Fruit fly (Drosophila melanogaster) whole organism, embryonic: ENCODE results near the gene CG3149.

Experiments used
- BEAF-32 ChIP-seq: fragments of 200-800 bp; sonication (Bioruptor generic); optimal IDR thresholded peaks from 3 replicates; lab custom pipeline; 2017; ENCODE audit warnings: missing biosample characterization, missing genetic modification characterization, mild to moderate bottlenecking, moderate library complexity, missing genetic modification reagents
- Blimp-1 ChIP-seq: fragments of 200-800 bp; sonication (Bioruptor generic); optimal IDR thresholded peaks from 3 replicates; lab custom pipeline; 2018; ENCODE audit warnings: missing biosample characterization, missing genetic modification characterization, mild to moderate bottlenecking, moderate library complexity, missing genetic modification reagents
- CG10565 ChIP-seq: fragments of 200-800 bp; sonication (Bioruptor generic); optimal IDR thresholded peaks from 3 replicates; lab custom pipeline; 2016; ENCODE audit warnings: missing biosample characterization, mild to moderate bottlenecking, missing genetic modification characterization
- CG11093 ChIP-seq: fragments of 200-800 bp; sonication (Bioruptor generic); IDR thresholded peaks from 3 replicates; pipeline ENCODE4 v1.3.6; 2022; ENCODE audit warnings: missing biosample characterization, missing genetic modification characterization
- CG11247 ChIP-seq: fragments of 200-800 bp; sonication (Bioruptor generic); IDR thresholded peaks from 2 replicates; pipeline ENCODE4 v1.3.6; 2022; ENCODE audit warnings: missing biosample characterization, missing genetic modification characterization
- CG12155 ChIP-seq: fragments of 200-800 bp; sonication (Bioruptor generic); optimal IDR thresholded peaks from 3 replicates; lab custom pipeline; 2016; ENCODE audit warnings: missing biosample characterization, missing genetic modification characterization
- CG12942 ChIP-seq: fragments of 200-800 bp; sonication (Bioruptor generic); optimal IDR thresholded peaks from 3 replicates; lab custom pipeline; 2016; ENCODE audit warnings: missing biosample characterization, missing genetic modification characterization
- CG1603 ChIP-seq: fragments of 200-800 bp; sonication (Bioruptor generic); optimal IDR thresholded peaks from 2 replicates; lab custom pipeline; 2019; ENCODE audit warnings: missing biosample characterization, mild to moderate bottlenecking, missing genetic modification characterization, moderate library complexity
- CG17829 ChIP-seq: fragments of 200-800 bp; optimal IDR thresholded peaks from 2 replicates; lab custom pipeline; 2019; ENCODE audit warnings: missing biosample characterization, mild to moderate bottlenecking, missing genetic modification characterization, moderate library complexity
- CG3163 ChIP-seq: fragments of 200-800 bp; sonication (Bioruptor generic); optimal IDR thresholded peaks from 3 replicates; lab custom pipeline; 2016; ENCODE audit warnings: missing biosample characterization, missing genetic modification characterization
- CG33557 ChIP-seq: fragments of 200-800 bp; sonication (Bioruptor generic); optimal IDR thresholded peaks from 2 replicates; lab custom pipeline; 2019; ENCODE audit warnings: missing biosample characterization, mild to moderate bottlenecking, missing genetic modification characterization, moderate library complexity
- CG3407 ChIP-seq: fragments of 200-800 bp; sonication (Bioruptor generic); optimal IDR thresholded peaks from 2 replicates; lab custom pipeline; 2018; ENCODE audit warnings: missing biosample characterization, mild to moderate bottlenecking, missing genetic modification characterization
- CG4730 ChIP-seq: fragments of 200-800 bp; sonication (Bioruptor generic); IDR thresholded peaks from 2 replicates; pipeline ENCODE4 v1.3.6; 2022; ENCODE audit warnings: missing biosample characterization, missing genetic modification characterization
- CG5180 ChIP-seq: fragments of 200-800 bp; sonication (Bioruptor generic); optimal IDR thresholded peaks from 3 replicates; lab custom pipeline; 2017; ENCODE audit warnings: missing biosample characterization, missing genetic modification characterization, mild to moderate bottlenecking, moderate library complexity, missing genetic modification reagents
- CG6791 ChIP-seq: fragments of 200-800 bp; sonication (Bioruptor generic); IDR thresholded peaks from 3 replicates; pipeline ENCODE4 v1.3.6; 2022; ENCODE audit warnings: missing biosample characterization, missing genetic modification characterization; ENCODE audit not compliant: partially characterized antibody
- CG6854 ChIP-seq: fragments of 200-800 bp; sonication (Bioruptor generic); optimal IDR thresholded peaks from 3 replicates; lab custom pipeline; 2017; ENCODE audit warnings: missing biosample characterization, mild to moderate bottlenecking, missing genetic modification characterization
- CG7963 ChIP-seq: fragments of 200-800 bp; sonication (Bioruptor generic); IDR thresholded peaks from 3 replicates; pipeline ENCODE4 v1.3.6; 2022; ENCODE audit warnings: missing biosample characterization, missing genetic modification characterization; ENCODE audit not compliant: partially characterized antibody
- CG8290 ChIP-seq, 3 experiments: fragments of 200-800 bp; sonication (Bioruptor generic); optimal IDR thresholded peaks; 2 replicates each; lab custom pipeline; 2016 to 2019; ENCODE audit warnings: missing biosample characterization in 3 of 3, missing genetic modification characterization in 3 of 3, mild to moderate bottlenecking in 2 of 3, moderate library complexity in 1 of 3
- CG8388 ChIP-seq: fragments of 200-800 bp; sonication (Bioruptor generic); optimal IDR thresholded peaks from 2 replicates; lab custom pipeline; 2019; ENCODE audit warnings: missing biosample characterization, mild to moderate bottlenecking, missing genetic modification characterization, moderate library complexity
- CG8765 ChIP-seq: fragments of 200-800 bp; sonication (Bioruptor generic); IDR thresholded peaks from 2 replicates; pipeline ENCODE4 v1.3.6; 2022; ENCODE audit warnings: missing biosample characterization, missing genetic modification characterization
- CG9727 ChIP-seq: fragments of 200-800 bp; sonication (Bioruptor generic); optimal IDR thresholded peaks from 3 replicates; lab custom pipeline; 2017; ENCODE audit warnings: missing biosample characterization, mild to moderate bottlenecking, missing genetic modification characterization
- CoRest ChIP-seq: fragments of 200-800 bp; sonication (Bioruptor generic); optimal IDR thresholded peaks from 3 replicates; lab custom pipeline; 2018; ENCODE audit warnings: missing biosample characterization, mild to moderate bottlenecking, missing genetic modification characterization, moderate library complexity
- Dek ChIP-seq: fragments of 200-800 bp; sonication (Bioruptor generic); optimal IDR thresholded peaks from 3 replicates; lab custom pipeline; 2019; ENCODE audit warnings: missing biosample characterization, mild to moderate bottlenecking, missing genetic modification characterization, moderate library complexity
- Dip2 ChIP-seq: fragments of 200-800 bp; sonication (Bioruptor generic); IDR thresholded peaks from 2 replicates; pipeline ENCODE4 v1.3.6; 2022; ENCODE audit warnings: missing biosample characterization, missing genetic modification characterization
- Dp ChIP-seq: fragments of 200-800 bp; sonication (Bioruptor generic); optimal IDR thresholded peaks from 2 replicates; lab custom pipeline; 2018; ENCODE audit warnings: missing biosample characterization, mild to moderate bottlenecking, missing genetic modification characterization, moderate library complexity
- E2f1 ChIP-seq: fragments of 200-800 bp; sonication (Bioruptor generic); IDR thresholded peaks from 2 replicates; pipeline ENCODE4 v1.3.6; 2022; ENCODE audit warnings: missing biosample characterization, missing genetic modification characterization
- Hmx ChIP-seq: fragments of 200-800 bp; sonication (Bioruptor generic); optimal IDR thresholded peaks from 2 replicates; lab custom pipeline; 2016; ENCODE audit warnings: missing biosample characterization, missing genetic modification characterization
- Hr39 ChIP-seq: fragments of >200 bp; optimal IDR thresholded peaks from 2 replicates; lab custom pipeline; 2017
- Hsf ChIP-seq: fragments of 200-800 bp; sonication (Bioruptor generic); optimal IDR thresholded peaks from 3 replicates; lab custom pipeline; 2016; ENCODE audit warnings: missing biosample characterization, missing genetic modification characterization
- NFAT ChIP-seq: fragments of 200-800 bp; sonication (Bioruptor generic); IDR thresholded peaks from 2 replicates; pipeline ENCODE4 v1.3.6; 2022; ENCODE audit warnings: missing biosample characterization, missing genetic modification characterization
- Nf-YC ChIP-seq: fragments of 200-800 bp; optimal IDR thresholded peaks from 3 replicates; lab custom pipeline; 2019; ENCODE audit warnings: missing biosample characterization, mild to moderate bottlenecking, missing genetic modification characterization, moderate library complexity
- Poxn ChIP-seq: fragments of 200-800 bp; sonication (Bioruptor generic); IDR thresholded peaks from 2 replicates; pipeline ENCODE4 v1.3.6; 2022; ENCODE audit warnings: missing biosample characterization, missing genetic modification characterization
- Ravus ChIP-seq: fragments of 200-800 bp; sonication (Bioruptor generic); IDR thresholded peaks from 2 replicates; pipeline ENCODE4 v1.3.6; 2022; ENCODE audit warnings: missing biosample characterization, missing genetic modification characterization
- Six4 ChIP-seq: fragments of 200-800 bp; sonication (Bioruptor generic); optimal IDR thresholded peaks from 2 replicates; lab custom pipeline; 2016; ENCODE audit warnings: missing biosample characterization, missing genetic modification characterization
- Xrp1 ChIP-seq: fragments of 200-800 bp; sonication (Bioruptor generic); IDR thresholded peaks from 2 replicates; pipeline ENCODE4 v1.3.6; 2022; ENCODE audit warnings: missing biosample characterization, missing genetic modification characterization
- al ChIP-seq: fragments of 200-800 bp; sonication (Bioruptor generic); IDR thresholded peaks from 2 replicates; pipeline ENCODE4 v1.3.6; 2022; ENCODE audit warnings: missing biosample characterization, missing genetic modification characterization
- ato ChIP-seq: fragments of 200-800 bp; sonication (Bioruptor generic); IDR thresholded peaks from 2 replicates; pipeline ENCODE4 v1.3.6; 2022; ENCODE audit warnings: missing biosample characterization, missing genetic modification characterization; ENCODE audit not compliant: partially characterized antibody
- dmrt99B ChIP-seq: fragments of 200-800 bp; sonication (Bioruptor generic); optimal IDR thresholded peaks from 2 replicates; lab custom pipeline; 2018; ENCODE audit warnings: missing biosample characterization, mild to moderate bottlenecking, missing genetic modification characterization, moderate library complexity
- fd96Cb ChIP-seq: fragments of 200-800 bp; sonication (Bioruptor generic); optimal IDR thresholded peaks from 2 replicates; lab custom pipeline; 2018; ENCODE audit warnings: missing biosample characterization, mild to moderate bottlenecking, missing genetic modification characterization, moderate library complexity
- ftz-f1 ChIP-seq: fragments of 200-800 bp; sonication (Bioruptor generic); optimal IDR thresholded peaks from 2 replicates; lab custom pipeline; 2016; ENCODE audit warnings: missing biosample characterization, missing genetic modification characterization
- fu2 ChIP-seq: fragments of 200-800 bp; sonication (Bioruptor generic); optimal IDR thresholded peaks from 2 replicates; lab custom pipeline; 2016; ENCODE audit warnings: missing biosample characterization, missing genetic modification characterization
- grn ChIP-seq: fragments of 200-800 bp; sonication (Bioruptor generic); optimal IDR thresholded peaks from 3 replicates; lab custom pipeline; 2017; ENCODE audit warnings: missing biosample characterization, missing genetic modification characterization
- gsb-n ChIP-seq: fragments of 200-800 bp; sonication (Bioruptor generic); optimal IDR thresholded peaks from 3 replicates; lab custom pipeline; 2018; ENCODE audit warnings: missing biosample characterization, mild to moderate bottlenecking, missing genetic modification characterization
- ken ChIP-seq: fragments of 200-800 bp; sonication (Bioruptor generic); IDR thresholded peaks from 3 replicates; pipeline ENCODE4 v1.3.6; 2022; ENCODE audit warnings: missing biosample characterization, missing genetic modification characterization
- odd ChIP-seq: fragments of 200-800 bp; sonication (Bioruptor generic); optimal IDR thresholded peaks from 2 replicates; lab custom pipeline; 2017; ENCODE audit warnings: missing biosample characterization, mild to moderate bottlenecking, missing genetic modification characterization
- rib ChIP-seq: fragments of 200-800 bp; sonication (Bioruptor generic); IDR thresholded peaks from 2 replicates; pipeline ENCODE4 v1.3.6; 2022; ENCODE audit warnings: missing biosample characterization, missing genetic modification characterization
- scrt ChIP-seq: fragments of 200-800 bp; sonication (Bioruptor generic); optimal IDR thresholded peaks from 2 replicates; lab custom pipeline; 2018; ENCODE audit warnings: missing biosample characterization, mild to moderate bottlenecking, missing genetic modification characterization, moderate library complexity
- sim ChIP-seq: fragments of 200-800 bp; sonication (Bioruptor generic); IDR thresholded peaks from 2 replicates; pipeline ENCODE4 v1.3.6; 2022; ENCODE audit warnings: missing biosample characterization, missing genetic modification characterization
- sisA ChIP-seq: fragments of 200-800 bp; sonication (Bioruptor generic); IDR thresholded peaks from 2 replicates; pipeline ENCODE4 v1.3.6; 2022; ENCODE audit warnings: missing biosample characterization, missing genetic modification characterization
- zen ChIP-seq: fragments of 200-800 bp; sonication (Bioruptor generic); optimal IDR thresholded peaks from 3 replicates; lab custom pipeline; 2018; ENCODE audit warnings: missing biosample characterization, mild to moderate bottlenecking, missing genetic modification characterization, moderate library complexity

Gene CG3149

DNA sequence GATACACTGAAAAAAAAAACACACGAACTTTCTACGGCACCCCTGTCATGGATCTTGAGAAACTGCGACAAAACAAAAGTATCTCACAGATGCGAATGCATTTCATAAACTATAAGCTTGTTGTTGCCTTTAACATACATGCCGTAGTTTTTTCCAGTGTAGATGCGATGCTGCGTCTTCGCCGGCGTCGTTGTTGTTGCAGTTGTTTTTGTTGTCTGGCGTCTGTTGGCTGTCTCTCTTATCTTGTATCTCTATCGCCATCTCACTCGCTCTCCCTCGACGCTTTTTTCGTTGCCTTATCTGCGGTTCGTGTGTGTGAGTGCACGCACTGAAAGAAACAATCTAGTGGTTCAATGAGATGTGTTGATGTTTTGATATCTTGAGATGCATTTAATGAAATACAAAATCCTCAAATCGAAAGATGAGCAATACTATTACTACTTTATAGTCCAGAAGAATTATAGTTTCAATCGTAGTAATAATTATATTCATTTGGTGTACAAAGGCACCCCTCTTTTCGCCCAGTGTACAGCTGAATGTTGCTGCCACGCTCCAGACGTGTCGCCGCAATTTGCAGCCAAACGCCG, 1.5 kb upstream of the CG3149 start (continued):
- peak; percentile 64 for TF ChIP-seq Nf-YC (tag; lab: Kevin White, UChicago)
- TF ChIP-seq ato (GFP tag; lab: Robert Waterston, UW) = no peak
- TF ChIP-seq Blimp-1 (GFP tag; lab: Kevin White, UChicago) = peak; percentile 92
- peak; percentile 86 for TF ChIP-seq CG8388 (GFP tag; lab: Kevin White, UChicago)
- peak; percentile 90 for TF ChIP-seq scrt (GFP tag; lab: Kevin White, UChicago)
- peak; percentile 85 for TF ChIP-seq al (GFP tag; lab: Robert Waterston, UW)
- peak; percentile 96 for TF ChIP-seq sisA
- TF ChIP-seq CG3407 (GFP tag; lab: Kevin White, UChicago) = peak; percentile 89
- peak; percentile 94 for TF ChIP-seq E2f1 (GFP tag; lab: Robert Waterston, UW)
- TF ChIP-seq sim (GFP tag; lab: Robert Waterston, UW) = peak; percentile 97
- TF ChIP-seq gsb-n = peak; percentile 90
- no peak for TF ChIP-seq CG6791
- TF ChIP-seq Xrp1 (GFP tag; lab: Robert Waterston, UW) = peak; percentile 98
- TF ChIP-seq odd = peak; percentile 93
- TF ChIP-seq grn (GFP tag; lab: Kevin White, UChicago) = peak; percentile 99
- peak; percentile 91 for TF ChIP-seq NFAT (GFP tag; lab: Robert Waterston, UW)
- no peak for TF ChIP-seq Dip2 (GFP tag; lab: Robert Waterston, UW)
- TF ChIP-seq Poxn (GFP tag; lab: Robert Waterston, UW) = peak; percentile 49; the same call in 1 of the 2 replicates
- TF ChIP-seq CG7963 = no peak
- TF ChIP-seq rib (GFP tag; lab: Robert Waterston, UW) = peak; percentile 91
- TF ChIP-seq CG11247 (GFP tag; lab: Robert Waterston, UW) = peak; percentile 93
- TF ChIP-seq fu2 (GFP tag; lab: Kevin White, UChicago) = peak; percentile 94
- TF ChIP-seq Hsf (GFP tag; lab: Kevin White, UChicago) = peak; percentile 98
- peak; percentile 81 for TF ChIP-seq CG17829 (tag; lab: Kevin White, UChicago)
- peak; percentile 95 for TF ChIP-seq fd96Cb (tag; lab: Kevin White, UChicago)
- TF ChIP-seq ken (GFP tag; lab: Robert Waterston, UW) = peak; percentile 97
- no peak for TF ChIP-seq BEAF-32
- TF ChIP-seq CG1603 (tag; lab: Kevin White, UChicago) = peak; percentile 93
- TF ChIP-seq ftz-f1 (GFP tag; lab: Kevin White, UChicago) = peak; percentile 50
- peak; percentile 98 for TF ChIP-seq CG8290 (GFP tag; optimal IDR thresholded peaks at IDR 0.05; lab: Kevin White, UChicago)
- peak; percentile 93 to 94 for TF ChIP-seq CG8290 (tag; optimal IDR thresholded peaks at IDR 0.05; lab: Kevin White, UChicago)
- TF ChIP-seq Hmx = peak; percentile 91
- peak; percentile 77 for TF ChIP-seq Ravus
- TF ChIP-seq CG9727 (GFP tag; lab: Kevin White, UChicago) = peak; percentile 98
- no peak for TF ChIP-seq Dp (GFP tag; lab: Kevin White, UChicago)
- TF ChIP-seq CoRest (tag; lab: Kevin White, UChicago) = peak; percentile 95
- TF ChIP-seq CG33557 = peak; percentile 95
- TF ChIP-seq CG4730 (GFP tag; lab: Robert Waterston, UW) = peak; percentile 96
- no peak for TF ChIP-seq Hr39 (lab: Kevin White, UChicago)
- TF ChIP-seq dmrt99B (tag; lab: Kevin White, UChicago) = peak; percentile 96
- peak; percentile 95 for TF ChIP-seq CG12155
- TF ChIP-seq CG11093 (GFP tag; lab: Robert Waterston, UW) = peak; percentile 93
- peak; percentile 98 for TF ChIP-seq Six4 (GFP tag; lab: Kevin White, UChicago)
- TF ChIP-seq Dek (tag; lab: Kevin White, UChicago) = peak; percentile 88
- TF ChIP-seq CG8765 (GFP tag; lab: Robert Waterston, UW) = peak; percentile 93
- TF ChIP-seq CG10565 (GFP tag; lab: Kevin White, UChicago) = peak; percentile 94
- peak; percentile 90 for TF ChIP-seq CG3163
- peak; percentile 86 for TF ChIP-seq CG5180 (GFP tag; lab: Kevin White, UChicago)
- TF ChIP-seq CG6854 = peak; percentile 86
- TF ChIP-seq CG12942 (GFP tag; lab: Kevin White, UChicago) = peak; percentile 97
- peak; percentile 95 for TF ChIP-seq zen (tag; lab: Kevin White, UChicago)
